Worm (Caenorhabditis elegans) whole organism, L4/young adult: ENCODE data around the gene ncx-9.

Source experiments
- dao-5 ChIP-seq: sonication (generic microtip); optimal IDR thresholded peaks from 2 replicates; lab custom pipeline; 2016; ENCODE audit warnings: missing genotype, missing genetic modification characterization, moderate library complexity, missing compliant biosample characterization
- him-1 ChIP-seq: sonication (generic microtip); optimal IDR thresholded peaks from 2 replicates; lab custom pipeline; 2016; ENCODE audit warnings: missing genotype, missing genetic modification reagents, missing genetic modification characterization, missing compliant biosample characterization

- TF ChIP-seq him-1 (tag; lab: Kevin White, UChicago) (no peak), dao-5 (tag; lab: Kevin White, UChicago) (no peak)
Measured at ce11 chrV:5039559-5039958, 44.5 kb upstream of the ncx-9 start, which contains the start of gene K11D12.11.
